Worm (Caenorhabditis elegans) whole organism, late embryonic: Measurements from ENCODE around the gene dnj-3.

ENCODE experiments used
- C38D4.7 ChIP-seq: fragments of 200-800 bp; sonication (Bioruptor generic); optimal IDR thresholded peaks from 2 replicates; lab custom pipeline; 2018; ENCODE audit warnings: mild to moderate bottlenecking, missing genetic modification characterization, moderate library complexity, missing compliant biosample characterization
- F13H6.1 ChIP-seq: sonication (generic microtip); optimal IDR thresholded peaks from 2 replicates; lab custom pipeline; 2016; ENCODE audit warnings: missing genetic modification characterization, missing compliant biosample characterization
- K02D7.2 ChIP-seq: sonication (generic microtip); optimal IDR thresholded peaks from 2 replicates; lab custom pipeline; 2017; ENCODE audit warnings: mild to moderate bottlenecking, missing genetic modification characterization, missing compliant biosample characterization
- T23F11.4 ChIP-seq: fragments of 200-800 bp; sonication (Bioruptor generic); optimal IDR thresholded peaks from 2 replicates; lab custom pipeline; 2018; ENCODE audit warnings: mild to moderate bottlenecking, missing genetic modification characterization, missing compliant biosample characterization
- Y22D7AL.16 ChIP-seq: sonication (generic microtip); optimal IDR thresholded peaks from 2 replicates; lab custom pipeline; 2016; ENCODE audit warnings: missing genetic modification characterization, missing compliant biosample characterization
- ahr-1 ChIP-seq: sonication (generic microtip); optimal IDR thresholded peaks from 2 replicates; lab custom pipeline; 2016; ENCODE audit warnings: missing genetic modification characterization, missing compliant biosample characterization
- ama-1 ChIP-seq: fragments of 150-350 bp; optimal IDR thresholded peaks from 2 replicates; lab custom pipeline; 2014
- ceh-18 ChIP-seq: sonication (generic microtip); optimal IDR thresholded peaks from 2 replicates; lab custom pipeline; 2016; ENCODE audit warnings: missing genetic modification characterization, missing compliant biosample characterization
- ceh-19 ChIP-seq: fragments of 200-800 bp; sonication (Bioruptor generic); optimal IDR thresholded peaks from 2 replicates; lab custom pipeline; 2018; ENCODE audit warnings: mild to moderate bottlenecking, missing genetic modification characterization, missing compliant biosample characterization
- ceh-2 ChIP-seq: sonication (generic microtip); optimal IDR thresholded peaks from 2 replicates; lab custom pipeline; 2016; ENCODE audit warnings: missing genotype, missing genetic modification characterization, missing compliant biosample characterization
- ceh-22 ChIP-seq: sonication (generic microtip); optimal IDR thresholded peaks from 2 replicates; lab custom pipeline; 2017; ENCODE audit warnings: missing biosample characterization, missing genetic modification characterization
- ceh-30 ChIP-seq: fragments of 150-350 bp; optimal IDR thresholded peaks from 2 replicates; lab custom pipeline; 2014; ENCODE audit warnings: missing biosample characterization, missing genetic modification characterization
- ceh-34 ChIP-seq: sonication (generic microtip); optimal IDR thresholded peaks from 2 replicates; lab custom pipeline; 2016; ENCODE audit warnings: mild to moderate bottlenecking, missing genetic modification characterization, missing compliant biosample characterization
- ceh-6 ChIP-seq: fragments of 200-800 bp; sonication (Bioruptor generic); optimal IDR thresholded peaks from 2 replicates; lab custom pipeline; 2018; ENCODE audit warnings: mild to moderate bottlenecking, missing genetic modification characterization, missing compliant biosample characterization
- che-1 ChIP-seq: sonication (generic microtip); optimal IDR thresholded peaks from 2 replicates; lab custom pipeline; 2016; ENCODE audit warnings: mild to moderate bottlenecking, missing genetic modification characterization, missing compliant biosample characterization
- dmd-4 ChIP-seq: sonication (generic microtip); optimal IDR thresholded peaks from 2 replicates; lab custom pipeline; 2016; ENCODE audit warnings: borderline replicate concordance, missing genetic modification characterization, missing compliant biosample characterization
- dve-1 ChIP-seq: sonication (generic microtip); optimal IDR thresholded peaks from 2 replicates; lab custom pipeline; 2017; ENCODE audit warnings: antibody characterized with exemption, mild to moderate bottlenecking, missing genetic modification characterization, missing compliant biosample characterization
- elt-2 ChIP-seq: sonication (generic microtip); optimal IDR thresholded peaks from 2 replicates; lab custom pipeline; 2016; ENCODE audit warnings: missing genetic modification reagents, missing genetic modification characterization, missing compliant biosample characterization
- elt-4 ChIP-seq: sonication (generic microtip); optimal IDR thresholded peaks from 2 replicates; lab custom pipeline; 2016; ENCODE audit warnings: missing genetic modification characterization, missing compliant biosample characterization
- eyg-1 ChIP-seq: sonication (generic microtip); optimal IDR thresholded peaks from 2 replicates; lab custom pipeline; 2016; ENCODE audit warnings: missing genotype, missing genetic modification characterization, missing compliant biosample characterization
- fax-1 ChIP-seq: sonication (generic microtip); optimal IDR thresholded peaks from 2 replicates; lab custom pipeline; 2016; ENCODE audit warnings: missing genotype, missing genetic modification characterization, missing compliant biosample characterization
- fkh-10 ChIP-seq: fragments of 150-350 bp; optimal IDR thresholded peaks from 2 replicates; lab custom pipeline; 2014; ENCODE audit warnings: missing biosample characterization, missing genetic modification reagents, missing genetic modification characterization
- gmeb-2 ChIP-seq: sonication (generic microtip); optimal IDR thresholded peaks from 2 replicates; lab custom pipeline; 2016; ENCODE audit warnings: missing genetic modification characterization, inconsistent platforms, missing compliant biosample characterization
- hlh-13 ChIP-seq: fragments of 200-800 bp; sonication (Bioruptor generic); optimal IDR thresholded peaks from 2 replicates; lab custom pipeline; 2018; ENCODE audit warnings: mild to moderate bottlenecking, missing genetic modification characterization, missing compliant biosample characterization
- hlh-30 ChIP-seq: sonication (generic microtip); optimal IDR thresholded peaks from 2 replicates; lab custom pipeline; 2017; ENCODE audit warnings: antibody characterized with exemption, missing genetic modification characterization, missing compliant biosample characterization; ENCODE audit not compliant: insufficient read depth
- hlh-6 ChIP-seq: sonication (generic microtip); optimal IDR thresholded peaks from 2 replicates; lab custom pipeline; 2016; ENCODE audit warnings: missing genotype, missing genetic modification characterization, missing compliant biosample characterization
- lim-6 ChIP-seq: sonication (generic microtip); optimal IDR thresholded peaks from 2 replicates; lab custom pipeline; 2016; ENCODE audit warnings: missing genetic modification characterization, missing compliant biosample characterization
- lin-11 ChIP-seq: fragments of 200-800 bp; sonication (Bioruptor generic); optimal IDR thresholded peaks from 2 replicates; lab custom pipeline; 2018; ENCODE audit warnings: mild to moderate bottlenecking, missing genetic modification characterization, missing compliant biosample characterization
- madf-2 ChIP-seq: sonication (generic microtip); optimal IDR thresholded peaks from 2 replicates; lab custom pipeline; 2017; ENCODE audit warnings: missing genetic modification characterization, missing compliant biosample characterization
- mec-3 ChIP-seq: sonication (generic microtip); optimal IDR thresholded peaks from 2 replicates; lab custom pipeline; 2016; ENCODE audit warnings: borderline replicate concordance, missing genetic modification characterization, missing compliant biosample characterization
- nhr-11 ChIP-seq: fragments of 150-350 bp; optimal IDR thresholded peaks from 2 replicates; lab custom pipeline; 2014; ENCODE audit warnings: missing biosample characterization, missing genetic modification characterization
- nhr-232 ChIP-seq: sonication (generic microtip); optimal IDR thresholded peaks from 2 replicates; lab custom pipeline; 2016; ENCODE audit warnings: missing genetic modification characterization, missing compliant biosample characterization
- npax-4 ChIP-seq: sonication (generic microtip); optimal IDR thresholded peaks from 2 replicates; lab custom pipeline; 2016; ENCODE audit warnings: missing genetic modification characterization, missing compliant biosample characterization
- odd-2 ChIP-seq: sonication (generic microtip); optimal IDR thresholded peaks from 2 replicates; lab custom pipeline; 2017; ENCODE audit warnings: antibody characterized with exemption, mild to moderate bottlenecking, missing genetic modification characterization, missing compliant biosample characterization
- pag-3 ChIP-seq: sonication (generic microtip); optimal IDR thresholded peaks from 2 replicates; lab custom pipeline; 2016; ENCODE audit warnings: missing compliant biosample characterization, missing genetic modification characterization, borderline replicate concordance
- pat-9 ChIP-seq: fragments of 200-800 bp; sonication (Bioruptor generic); optimal IDR thresholded peaks from 2 replicates; lab custom pipeline; 2018; ENCODE audit warnings: mild to moderate bottlenecking, missing genetic modification characterization, moderate library complexity, missing compliant biosample characterization
- rnt-1 ChIP-seq: sonication (generic microtip); optimal IDR thresholded peaks from 2 replicates; lab custom pipeline; 2016; ENCODE audit warnings: missing genetic modification characterization, missing compliant biosample characterization
- sdc-2 ChIP-seq: sonication (generic microtip); optimal IDR thresholded peaks from 2 replicates; lab custom pipeline; 2016; ENCODE audit warnings: missing genotype, missing genetic modification characterization, missing compliant biosample characterization
- syd-9 ChIP-seq: sonication (generic microtip); optimal IDR thresholded peaks from 2 replicates; lab custom pipeline; 2016; ENCODE audit warnings: mild to moderate bottlenecking, missing genetic modification characterization, moderate library complexity, missing compliant biosample characterization
- tbx-2 ChIP-seq: sonication (generic microtip); optimal IDR thresholded peaks from 2 replicates; lab custom pipeline; 2016; ENCODE audit warnings: missing genetic modification characterization, missing compliant biosample characterization
- unc-3 ChIP-seq, 2 experiments: fragments of 200-800 bp in 1 of 2; sonication (Bioruptor generic) in 1 of 2; sonication (generic microtip) in 1 of 2; conservative IDR thresholded peaks in 1 of 2; optimal IDR thresholded peaks in 1 of 2; 2 replicates each; pipeline versions ENCODE4 v1.3.6 to Lab custom; 2016 to 2022; ENCODE audit warnings: missing compliant biosample characterization in 2 of 2, missing genetic modification characterization in 2 of 2, missing genetic modification reagents in 1 of 2
- unc-86 ChIP-seq: sonication (generic microtip); optimal IDR thresholded peaks from 2 replicates; lab custom pipeline; 2016; ENCODE audit warnings: missing genetic modification characterization, missing compliant biosample characterization
- zip-5 ChIP-seq: sonication (generic microtip); optimal IDR thresholded peaks from 2 replicates; lab custom pipeline; 2016; ENCODE audit warnings: missing genetic modification characterization, missing compliant biosample characterization
- ztf-16 ChIP-seq: sonication (generic microtip); optimal IDR thresholded peaks from 2 replicates; lab custom pipeline; 2017; ENCODE audit warnings: missing genetic modification characterization, missing compliant biosample characterization

dnj-3 gene

DNA sequence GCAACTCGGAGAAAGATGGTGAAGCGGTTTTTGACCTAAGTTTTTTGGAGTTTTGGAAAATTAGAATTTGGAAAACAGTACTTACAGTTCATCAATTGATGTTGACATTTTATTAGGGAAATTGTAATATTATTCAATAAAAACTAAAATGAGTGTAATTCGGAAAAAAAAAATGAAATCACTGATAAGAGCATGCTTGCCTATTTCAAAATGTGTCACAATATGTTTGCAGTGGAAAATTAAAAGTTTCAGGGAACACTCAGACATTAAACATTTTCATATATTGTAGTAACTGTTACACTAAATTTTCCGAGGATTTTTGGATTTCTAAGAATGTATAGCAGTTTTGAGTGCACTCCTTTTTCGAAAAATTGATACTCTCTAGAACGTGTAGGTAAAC lies 16.1 kb upstream of the dnj-3 start, which contains the start of the genes fbxa-82 and C25D7.5:
TSS of gene fbxa-82 (minus strand) at position 163 of the 400 bp plus-strand sequence.
TSS of gene C25D7.5 (plus strand) at position 283 of the 400 bp plus-strand sequence.
- TF ChIP-seq hlh-13 (GFP tag; lab: Kevin White, UChicago) (no peak), lim-6 (tag; lab: Kevin White, UChicago) (no peak), C38D4.7 (GFP tag; lab: Kevin White, UChicago) (no peak), ceh-22 (no peak), ama-1 (no peak), pag-3 (tag; lab: Kevin White, UChicago) (no peak), lin-11 (tag; lab: Kevin White, UChicago) (no peak), mec-3 (tag; lab: Kevin White, UChicago) (no peak), zip-5 (no peak), syd-9 (tag; lab: Kevin White, UChicago) (no peak), nhr-11 (tag; lab: Kevin White, UChicago) (no peak), ceh-30 (tag; lab: Kevin White, UChicago) (no peak), fax-1 (no peak), eyg-1 (no peak), ahr-1 (tag; lab: Kevin White, UChicago) (no peak), fkh-10 (GFP tag; lab: Kevin White, UChicago) (no peak), T23F11.4 (no peak)

DNA sequence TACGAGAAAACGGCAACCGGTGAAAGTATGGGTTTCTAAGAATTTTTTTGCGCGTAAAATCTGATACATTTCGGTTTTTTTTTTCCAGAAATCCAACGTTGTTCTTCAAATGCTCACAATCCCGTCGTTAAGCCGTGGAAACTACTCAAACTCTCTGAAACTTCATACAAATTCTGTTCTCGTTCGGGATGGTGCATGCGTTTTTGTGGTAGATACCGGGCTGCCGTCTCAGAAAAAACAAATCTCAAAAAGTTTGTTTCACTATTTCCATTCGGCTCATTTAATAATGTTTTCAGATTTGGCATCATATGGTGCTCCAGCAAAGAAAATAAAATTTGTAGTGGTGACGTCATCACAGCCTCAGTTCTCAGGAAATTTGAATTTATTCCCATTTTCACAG lies 13.7 kb upstream of the dnj-3 start:
- no peak for TF ChIP-seq hlh-30 (tag; lab: Kevin White, UChicago)
- TF ChIP-seq dmd-4 (tag; lab: Kevin White, UChicago), result no peak
- TF ChIP-seq ceh-6 (GFP tag; lab: Kevin White, UChicago), result no peak
- TF ChIP-seq hlh-6, result no peak
- TF ChIP-seq odd-2, result no peak
- no peak for TF ChIP-seq syd-9 (tag; lab: Kevin White, UChicago)

- no peak for TF ChIP-seq ztf-16
- no peak for TF ChIP-seq unc-3 (GFP tag; conservative IDR thresholded peaks at IDR 0.05; lab: Robert Waterston, UW)
- TF ChIP-seq unc-3 (tag; optimal IDR thresholded peaks at IDR 0.05; lab: Kevin White, UChicago), result no peak
- no peak for TF ChIP-seq nhr-11 (tag; lab: Kevin White, UChicago)
- no peak for TF ChIP-seq elt-4 (tag; lab: Kevin White, UChicago)
- no peak for TF ChIP-seq madf-2 (tag; lab: Kevin White, UChicago)
- TF ChIP-seq che-1 (tag; lab: Kevin White, UChicago), result no peak
- TF ChIP-seq tbx-2 (tag; lab: Kevin White, UChicago), result no peak
- no peak for TF ChIP-seq fkh-10 (GFP tag; lab: Kevin White, UChicago)
- TF ChIP-seq lim-6 (tag; lab: Kevin White, UChicago), result no peak
- TF ChIP-seq ceh-18 (tag; lab: Kevin White, UChicago), result no peak
- TF ChIP-seq ceh-22, result no peak
- no peak for TF ChIP-seq hlh-30 (tag; lab: Kevin White, UChicago)
- no peak for TF ChIP-seq lin-11 (tag; lab: Kevin White, UChicago)
- TF ChIP-seq nhr-232 (tag; lab: Kevin White, UChicago), result no peak
- no peak for TF ChIP-seq sdc-2 (tag; lab: Kevin White, UChicago)
- no peak for TF ChIP-seq F13H6.1 (tag; lab: Kevin White, UChicago)
- no peak for TF ChIP-seq rnt-1 (tag; lab: Kevin White, UChicago)
- no peak for TF ChIP-seq gmeb-2 (tag; lab: Kevin White, UChicago)
- TF ChIP-seq npax-4 (tag; lab: Kevin White, UChicago), result no peak
- TF ChIP-seq unc-86 (tag; lab: Kevin White, UChicago), result no peak
Measured at ce11 chrV:15055873-15056272, 12.6 kb upstream of the dnj-3 start, which contains the start of gene C25D7.16. Gene C25D7.16 (plus strand): TSS chrV:15056173.

- no peak for TF ChIP-seq ceh-19
- no peak for TF ChIP-seq elt-2 (tag; lab: Kevin White, UChicago)
- no peak for TF ChIP-seq dve-1 (tag; lab: Kevin White, UChicago)
- no peak for TF ChIP-seq fkh-10 (GFP tag; lab: Kevin White, UChicago)
- no peak for TF ChIP-seq ceh-18 (tag; lab: Kevin White, UChicago)
- no peak for TF ChIP-seq K02D7.2 (tag; lab: Kevin White, UChicago)
- TF ChIP-seq hlh-13 (GFP tag; lab: Kevin White, UChicago), result no peak
- no peak for TF ChIP-seq Y22D7AL.16
- no peak for TF ChIP-seq eyg-1
- no peak for TF ChIP-seq pat-9
- TF ChIP-seq nhr-11 (tag; lab: Kevin White, UChicago), result no peak
- no peak for TF ChIP-seq ceh-34
- TF ChIP-seq unc-3 (GFP tag; conservative IDR thresholded peaks at IDR 0.05; lab: Robert Waterston, UW), result no peak
- no peak for TF ChIP-seq unc-3 (tag; optimal IDR thresholded peaks at IDR 0.05; lab: Kevin White, UChicago)
- no peak for TF ChIP-seq ceh-2 (tag; lab: Kevin White, UChicago)
- no peak for TF ChIP-seq ama-1
- TF ChIP-seq, all 69 proteins: peak for 0
Measured at ce11 chrV:15056346-15056839, 12.1 kb upstream of the dnj-3 start.
